Worm (Caenorhabditis elegans) whole organism, young adult: ENCODE data around the gene srx-121.

Experiments used
- B0019.2 ChIP-seq: fragments of 200-800 bp; sonication (Bioruptor generic); conservative IDR thresholded peaks from 2 replicates; pipeline ENCODE4 v1.3.6; 2022; ENCODE audit warnings: missing genetic modification reagents, missing genetic modification characterization, missing compliant biosample characterization
- B0035.1 ChIP-seq: sonication (generic microtip); optimal IDR thresholded peaks from 2 replicates; lab custom pipeline; 2016; ENCODE audit warnings: missing genetic modification characterization, mild to moderate bottlenecking, missing compliant biosample characterization, missing genotype, missing genetic modification reagents
- B0336.3 ChIP-seq: fragments of 200-800 bp; sonication (Bioruptor generic); IDR thresholded peaks from 2 replicates; pipeline ENCODE4 v1.3.6; 2022; ENCODE audit warnings: missing genetic modification characterization, missing compliant biosample characterization
- F10E7.11 ChIP-seq: sonication (generic microtip); optimal IDR thresholded peaks from 2 replicates; lab custom pipeline; 2017; ENCODE audit warnings: mild to moderate bottlenecking, missing genetic modification characterization, moderate library complexity, missing compliant biosample characterization
- F37B4.10 ChIP-seq: fragments of 200-800 bp; sonication (Bioruptor generic); IDR thresholded peaks from 2 replicates; pipeline ENCODE4 v1.3.6; 2022; ENCODE audit warnings: missing genetic modification characterization, missing compliant biosample characterization
- F39B2.1 ChIP-seq: fragments of 200-800 bp; sonication (Bioruptor generic); IDR thresholded peaks from 2 replicates; pipeline ENCODE4 v1.3.6; 2022; ENCODE audit warnings: missing genetic modification reagents, missing genetic modification characterization, missing compliant biosample characterization
- F49E8.2 ChIP-seq: sonication (generic microtip); optimal IDR thresholded peaks from 3 replicates; lab custom pipeline; 2017; ENCODE audit warnings: missing genetic modification characterization, mild to moderate bottlenecking, missing compliant biosample characterization, antibody characterized with exemption, moderate library complexity; ENCODE audit not compliant: insufficient read depth
- F55B11.4 ChIP-seq: sonication (generic microtip); optimal IDR thresholded peaks from 2 replicates; lab custom pipeline; 2016; ENCODE audit warnings: missing compliant biosample characterization, missing genetic modification characterization, borderline replicate concordance; ENCODE audit not compliant: insufficient read depth
- F57C9.4 ChIP-seq: sonication (generic microtip); optimal IDR thresholded peaks from 2 replicates; lab custom pipeline; 2017; ENCODE audit warnings: mild to moderate bottlenecking, missing genetic modification characterization, missing compliant biosample characterization
- T26A5.8 ChIP-seq: sonication (generic microtip); optimal IDR thresholded peaks from 2 replicates; lab custom pipeline; 2016; ENCODE audit warnings: missing genetic modification characterization, missing compliant biosample characterization
- Y53G8AR.9 ChIP-seq: fragments of 200-800 bp; sonication (Bioruptor generic); conservative IDR thresholded peaks from 2 replicates; pipeline ENCODE4 v1.3.6; 2022; ENCODE audit warnings: missing genetic modification reagents, missing genetic modification characterization, missing compliant biosample characterization
- ama-1 ChIP-seq, 3 experiments: fragments of 150-350 bp in 1 of 3; sonication (generic microtip) in 2 of 3; optimal IDR thresholded peaks; 2 replicates each; lab custom pipeline; 2014 to 2018; ENCODE audit warnings: missing biosample characterization in 2 of 3, missing genetic modification characterization in 2 of 3, missing genetic modification reagents in 2 of 3
- aptf-2 ChIP-seq: fragments of 200-800 bp; sonication (Bioruptor generic); conservative IDR thresholded peaks from 2 replicates; pipeline ENCODE4 v1.3.6; 2022; ENCODE audit warnings: missing genetic modification reagents, missing genetic modification characterization, missing compliant biosample characterization
- atf-7 ChIP-seq: sonication (generic microtip); optimal IDR thresholded peaks from 2 replicates; lab custom pipeline; 2017; ENCODE audit warnings: mild to moderate bottlenecking, missing genetic modification characterization, missing compliant biosample characterization
- bed-1 ChIP-seq: fragments of 200-800 bp; sonication (Bioruptor generic); IDR thresholded peaks from 2 replicates; pipeline ENCODE4 v1.3.6; 2022; ENCODE audit warnings: missing genetic modification reagents, missing genetic modification characterization, missing compliant biosample characterization
- bed-2 ChIP-seq: fragments of 200-800 bp; sonication (Bioruptor generic); IDR thresholded peaks from 2 replicates; pipeline ENCODE4 v1.3.6; 2022; ENCODE audit warnings: missing genetic modification reagents, missing genetic modification characterization, missing compliant biosample characterization
- ccch-3 ChIP-seq: fragments of 200-800 bp; sonication (Bioruptor generic); optimal IDR thresholded peaks from 2 replicates; lab custom pipeline; 2018; ENCODE audit warnings: mild to moderate bottlenecking, missing genetic modification characterization, missing compliant biosample characterization
- ceh-58 ChIP-seq: fragments of 200-800 bp; sonication (Bioruptor generic); IDR thresholded peaks from 2 replicates; pipeline ENCODE4 v1.3.6; 2022; ENCODE audit warnings: missing genetic modification characterization, missing compliant biosample characterization
- ceh-79 ChIP-seq: sonication (generic microtip); optimal IDR thresholded peaks from 2 replicates; lab custom pipeline; 2017; ENCODE audit warnings: mild to moderate bottlenecking, missing genetic modification characterization, missing compliant biosample characterization
- ekl-4 ChIP-seq: fragments of 200-800 bp; sonication (Bioruptor generic); IDR thresholded peaks from 2 replicates; pipeline ENCODE4 v1.3.6; 2022; ENCODE audit warnings: missing genetic modification reagents, missing genetic modification characterization, missing compliant biosample characterization
- gei-17 ChIP-seq: fragments of 200-800 bp; sonication (Bioruptor generic); optimal IDR thresholded peaks from 2 replicates; lab custom pipeline; 2018; ENCODE audit warnings: mild to moderate bottlenecking, missing genetic modification characterization, missing compliant biosample characterization
- hmg-1.2 ChIP-seq: fragments of 200-800 bp; sonication (Bioruptor generic); IDR thresholded peaks from 2 replicates; pipeline ENCODE4 v1.3.6; 2022; ENCODE audit warnings: missing genetic modification reagents, missing genetic modification characterization, missing compliant biosample characterization
- hrde-1 ChIP-seq: sonication (generic microtip); optimal IDR thresholded peaks from 2 replicates; lab custom pipeline; 2016; ENCODE audit warnings: missing genetic modification characterization, mild to moderate bottlenecking, missing compliant biosample characterization, moderate library complexity, missing genotype, missing genetic modification reagents, borderline replicate concordance
- let-526 ChIP-seq: fragments of 200-800 bp; sonication (Bioruptor generic); IDR thresholded peaks from 2 replicates; pipeline ENCODE4 v1.3.6; 2022; ENCODE audit warnings: missing genetic modification reagents, missing genetic modification characterization, missing compliant biosample characterization
- let-607 ChIP-seq, 2 experiments: fragments of 200-800 bp in 1 of 2; sonication (Bioruptor generic) in 1 of 2; sonication (generic microtip) in 1 of 2; optimal IDR thresholded peaks; 2 replicates each; lab custom pipeline; 2016 to 2018; ENCODE audit warnings: mild to moderate bottlenecking in 2 of 2, missing compliant biosample characterization in 2 of 2, missing genetic modification characterization in 2 of 2, moderate library complexity in 2 of 2, missing genotype in 1 of 2
- lin-35 ChIP-seq, 3 experiments: fragments of 150-350 bp in 2 of 3; sonication (generic microtip) in 1 of 3; optimal IDR thresholded peaks; 2 replicates each; lab custom pipeline; 2014 to 2018; ENCODE audit warnings: missing biosample characterization in 3 of 3, missing genetic modification characterization in 3 of 3, missing genetic modification reagents in 3 of 3
- madf-10 ChIP-seq: sonication (generic microtip); optimal IDR thresholded peaks from 2 replicates; lab custom pipeline; 2016; ENCODE audit warnings: mild to moderate bottlenecking, missing genetic modification characterization, missing compliant biosample characterization
- madf-8 ChIP-seq: fragments of 200-800 bp; sonication (Bioruptor generic); conservative IDR thresholded peaks from 2 replicates; pipeline ENCODE4 v1.3.6; 2022; ENCODE audit warnings: missing genetic modification reagents, missing genetic modification characterization, missing compliant biosample characterization
- nfya-2 ChIP-seq: fragments of 200-800 bp; sonication (Bioruptor generic); IDR thresholded peaks from 2 replicates; pipeline ENCODE4 v1.3.6; 2022; ENCODE audit warnings: missing genetic modification reagents, missing genetic modification characterization, missing compliant biosample characterization
- nhr-27 ChIP-seq: fragments of 200-800 bp; sonication (Bioruptor generic); optimal IDR thresholded peaks from 2 replicates; lab custom pipeline; 2018; ENCODE audit warnings: mild to moderate bottlenecking, missing genetic modification characterization, moderate library complexity, missing compliant biosample characterization
- nhr-80 ChIP-seq: sonication (generic microtip); optimal IDR thresholded peaks from 2 replicates; lab custom pipeline; 2016; ENCODE audit warnings: missing genetic modification characterization, missing compliant biosample characterization
- nhr-90 ChIP-seq: sonication (generic microtip); optimal IDR thresholded peaks from 2 replicates; lab custom pipeline; 2016; ENCODE audit warnings: missing genotype, mild to moderate bottlenecking, missing genetic modification characterization, missing compliant biosample characterization
- pbrm-1 ChIP-seq: fragments of 200-800 bp; sonication (Bioruptor generic); IDR thresholded peaks from 2 replicates; pipeline ENCODE4 v1.3.6; 2022; ENCODE audit warnings: missing genetic modification reagents, missing genetic modification characterization, missing compliant biosample characterization
- pha-4 ChIP-seq: fragments of 150-350 bp; sonication (generic microtip); optimal IDR thresholded peaks from 2 replicates; lab custom pipeline; 2014; ENCODE audit warnings: missing biosample characterization, missing genetic modification reagents, missing genetic modification characterization
- rec-8 ChIP-seq, 2 experiments: sonication (generic microtip); optimal IDR thresholded peaks; 2 replicates each; lab custom pipeline; 2016; ENCODE audit warnings: mild to moderate bottlenecking in 2 of 2, missing genetic modification characterization in 2 of 2, missing genetic modification reagents in 2 of 2, missing genotype in 2 of 2, missing biosample characterization in 1 of 2, missing compliant biosample characterization in 1 of 2, moderate library complexity in 1 of 2
- snpc-1.1 ChIP-seq: sonication (generic microtip); optimal IDR thresholded peaks from 2 replicates; lab custom pipeline; 2017; ENCODE audit warnings: missing genetic modification characterization, mild to moderate bottlenecking, missing compliant biosample characterization, antibody characterized with exemption, moderate library complexity, missing genotype, missing genetic modification reagents; ENCODE audit not compliant: insufficient read depth
- snpc-4 ChIP-seq, 5 experiments: fragments of 150-350 bp in 1 of 5; sonication (generic microtip) in 4 of 5; optimal IDR thresholded peaks; 2 replicates each; lab custom pipeline; 2014 to 2018; ENCODE audit warnings: missing genetic modification characterization in 5 of 5, missing biosample characterization in 3 of 5, antibody characterized with exemption in 2 of 5, mild to moderate bottlenecking in 2 of 5, missing compliant biosample characterization in 2 of 5, missing genotype in 2 of 5, moderate library complexity in 2 of 5, missing genetic modification reagents in 1 of 5
- somi-1 ChIP-seq: fragments of 200-800 bp; sonication (Bioruptor generic); optimal IDR thresholded peaks from 2 replicates; lab custom pipeline; 2018; ENCODE audit warnings: mild to moderate bottlenecking, missing genetic modification characterization, missing compliant biosample characterization
- tbp1 ChIP-seq: fragments of 200-800 bp; sonication (Bioruptor generic); optimal IDR thresholded peaks from 2 replicates; lab custom pipeline; 2018; ENCODE audit warnings: mild to moderate bottlenecking, missing genetic modification characterization, missing compliant biosample characterization
- zfh-2 ChIP-seq: fragments of 200-800 bp; sonication (Bioruptor generic); conservative IDR thresholded peaks from 2 replicates; pipeline ENCODE4 v1.3.6; 2022; ENCODE audit warnings: missing genetic modification reagents, missing genetic modification characterization, missing compliant biosample characterization
- ztf-25 ChIP-seq: fragments of 200-800 bp; sonication (Bioruptor generic); IDR thresholded peaks from 2 replicates; pipeline ENCODE4 v1.3.6; 2022; ENCODE audit warnings: missing genetic modification reagents, missing genetic modification characterization, missing compliant biosample characterization
- ztf-28 ChIP-seq: fragments of 200-800 bp; sonication (Bioruptor generic); IDR thresholded peaks from 2 replicates; pipeline ENCODE4 v1.3.6; 2022; ENCODE audit warnings: missing genetic modification reagents, missing genetic modification characterization, missing compliant biosample characterization
- ztf-3 ChIP-seq: fragments of 200-800 bp; sonication (Bioruptor generic); optimal IDR thresholded peaks from 2 replicates; lab custom pipeline; 2018; ENCODE audit warnings: mild to moderate bottlenecking, missing genetic modification characterization, missing compliant biosample characterization

srx-121 gene

ce11 chrV:3394694-3395240 is 22.2 kb upstream of the srx-121 start, which contains the start of gene T20D4.15:
Gene T20D4.15 (minus strand): TSS chrV:3394744.
- TF ChIP-seq zfh-2 (GFP tag; lab: Robert Waterston, UW): peak; percentile 73
- TF ChIP-seq ceh-79: no peak

- TF ChIP-seq snpc-4 (GFP tag; optimal IDR thresholded peaks at IDR 0.05; lab: Kevin White, UChicago) (no peak), snpc-4 (tag; optimal IDR thresholded peaks at IDR 0.05; lab: Kevin White, UChicago) (peak in 1 of 4 experiments; percentile 75), nhr-90 (tag; lab: Kevin White, UChicago) (no peak), F55B11.4 (no peak), B0336.3 (no peak), let-607 (tag; optimal IDR thresholded peaks at IDR 0.05; lab: Kevin White, UChicago) (no peak), ceh-58 (GFP tag; lab: Robert Waterston, UW) (no peak), B0019.2 (GFP tag; lab: Robert Waterston, UW) (no peak), zfh-2 (GFP tag; lab: Robert Waterston, UW) (peak; percentile 70)
Measured at ce11 chrV:3394065-3394464, 21.5 kb upstream of the srx-121 start.

DNA sequence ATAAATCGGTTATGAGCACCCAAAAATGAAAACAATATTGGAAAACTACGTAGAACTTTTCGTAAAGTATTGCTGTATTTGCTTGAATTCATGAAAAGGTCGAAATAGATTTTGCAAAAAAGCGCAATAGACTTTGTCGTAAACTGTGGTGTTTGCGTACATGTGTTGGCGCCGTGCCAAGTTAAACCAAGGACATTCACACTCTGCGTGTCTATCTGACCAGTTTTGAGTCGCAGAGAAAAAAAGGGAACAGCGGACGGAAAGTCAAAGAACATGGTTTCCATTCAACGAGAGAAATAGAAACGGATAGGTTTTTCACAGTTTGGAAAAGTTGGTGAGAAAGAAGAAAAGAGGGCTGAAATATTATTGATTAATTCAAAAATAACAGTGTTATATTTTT is 18.4 kb upstream of the srx-121 start:
- TF ChIP-seq lin-35 (GFP tag; optimal IDR thresholded peaks at IDR 0.05; lab: Kevin White, UChicago) (peak in 1 of 3 experiments; percentile 72), atf-7 (tag; lab: Kevin White, UChicago) (peak; percentile 16), F10E7.11 (tag; lab: Kevin White, UChicago) (no peak), F49E8.2 (no peak), T26A5.8 (tag; lab: Kevin White, UChicago) (no peak), F37B4.10 (no peak), bed-1 (GFP tag; lab: Robert Waterston, UW) (no peak), let-526 (no peak), nfya-2 (GFP tag; lab: Robert Waterston, UW) (no peak), ztf-25 (no peak), hmg-1.2 (peak; percentile 58; the same call in 1 of the 2 replicates), madf-8 (GFP tag; lab: Robert Waterston, UW) (no peak), hrde-1 (tag; lab: Kevin White, UChicago) (no peak), Y53G8AR.9 (GFP tag; lab: Robert Waterston, UW) (no peak), ekl-4 (no peak), F39B2.1 (GFP tag; lab: Robert Waterston, UW) (no peak), snpc-1.1 (tag; lab: Kevin White, UChicago) (no peak), pha-4 (tag; lab: Kevin White, UChicago) (no peak), F57C9.4 (tag; lab: Kevin White, UChicago) (no peak), somi-1 (peak; percentile 78), ztf-28 (no peak), tbp1 (GFP tag; lab: Kevin White, UChicago) (peak; percentile 12), gei-17 (GFP tag; lab: Kevin White, UChicago) (no peak), rec-8 (tag; optimal IDR thresholded peaks at IDR 0.05; lab: Kevin White, UChicago) (no peak), aptf-2 (GFP tag; lab: Robert Waterston, UW) (no peak), B0035.1 (tag; lab: Kevin White, UChicago) (no peak), ztf-3 (GFP tag; lab: Kevin White, UChicago) (no peak), nhr-27 (tag; lab: Kevin White, UChicago) (no peak), zfh-2 (GFP tag; lab: Robert Waterston, UW) (no peak), madf-10 (tag; lab: Kevin White, UChicago) (no peak), ama-1 (optimal IDR thresholded peaks at IDR 0.05; lab: Kevin White, UChicago) (no peak), ama-1 (GFP tag; optimal IDR thresholded peaks at IDR 0.05; lab: Kevin White, UChicago) (no peak), nhr-80 (peak; percentile 75), pbrm-1 (no peak), bed-2 (GFP tag; lab: Robert Waterston, UW) (no peak), ccch-3 (GFP tag; lab: Kevin White, UChicago) (no peak)
